Fruit fly (Drosophila melanogaster): ENCODE results near the gene Cpr65Ax2.

The Cpr65Ax2 gene

DNA sequence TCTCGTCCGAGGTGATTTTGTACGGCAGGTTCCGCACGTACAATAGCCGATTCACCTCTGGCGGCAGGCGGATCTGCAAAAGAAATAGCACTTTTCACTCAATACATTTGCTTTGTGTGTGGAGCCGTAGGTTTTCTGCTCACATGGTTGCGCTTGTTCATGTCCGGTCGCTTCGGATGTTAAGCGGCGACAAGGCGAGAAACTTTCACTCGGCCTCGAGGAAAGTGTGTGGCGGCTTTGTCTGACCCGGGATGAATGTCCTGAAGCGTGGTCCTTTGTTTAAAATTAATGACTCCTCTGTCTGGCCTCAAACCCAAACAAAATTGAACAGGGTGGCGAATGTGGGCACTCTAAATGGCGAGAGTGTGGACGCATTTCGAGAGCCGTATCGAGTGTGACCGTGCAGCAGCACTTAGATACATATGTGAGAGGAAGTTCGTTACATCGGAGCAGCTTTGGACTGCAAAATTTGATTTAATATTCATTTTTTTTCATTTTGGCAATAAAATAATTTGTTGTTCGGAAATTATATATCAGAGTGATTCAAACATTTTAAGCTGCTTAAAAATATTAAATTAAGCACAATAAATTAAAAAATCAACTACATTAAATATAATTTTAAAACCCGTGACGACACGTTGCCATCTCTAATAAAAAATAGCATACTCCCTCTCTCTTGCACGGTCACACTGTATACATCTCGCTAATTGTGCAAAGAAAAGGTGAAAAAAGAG is 42.3 kb upstream of the Cpr65Ax2 start, which contains the start of the genes Sf3b6 and Tnpo (continued):
- peak; percentile 56 for TF ChIP-seq amos (GFP tag; IDR thresholded peaks at IDR 0.05; ENCODE audit: partially characterized antibody)
- peak; percentile 16 for TF ChIP-seq CG3163 (GFP tag; optimal IDR thresholded peaks at IDR 0.05)
- no peak for TF ChIP-seq CTCF (GFP tag; optimal IDR thresholded peaks at IDR 0.05)
- TF ChIP-seq Gsc (GFP tag; IDR thresholded peaks at IDR 0.05), result no peak; the same call in 1 of the 2 replicates
- TF ChIP-seq unc-4 (GFP tag; IDR thresholded peaks at IDR 0.05; ENCODE audit: partially characterized antibody), result peak; percentile 65
- TF ChIP-seq CG16813 (GFP tag; IDR thresholded peaks at IDR 0.05; ENCODE audit: partially characterized antibody), result peak; percentile 63
- TF ChIP-seq Nf-YB (GFP tag; optimal IDR thresholded peaks at IDR 0.05), result no peak
- no peak for TF ChIP-seq repo (GFP tag; optimal IDR thresholded peaks at IDR 0.05)
- no peak for TF ChIP-seq CG6854 (GFP tag; optimal IDR thresholded peaks at IDR 0.05)
- TF ChIP-seq bowl (GFP tag; IDR thresholded peaks at IDR 0.05), result no peak
- TF ChIP-seq HLH54F (GFP tag; optimal IDR thresholded peaks at IDR 0.05), result peak; percentile 77
- no peak for TF ChIP-seq Kr (GFP tag; optimal IDR thresholded peaks at IDR 0.05)
- TF ChIP-seq CG8478 (optimal IDR thresholded peaks at IDR 0.05), result no peak
- TF ChIP-seq CG2875 (GFP tag; optimal IDR thresholded peaks at IDR 0.05), result no peak
- TF ChIP-seq CG12104 (GFP tag; optimal IDR thresholded peaks at IDR 0.05), result peak; percentile 84
- peak; percentile 42; the same call in 1 of the 2 replicates for TF ChIP-seq sens-2 (GFP tag; IDR thresholded peaks at IDR 0.05)
- peak; percentile 51 for TF ChIP-seq CG13624 (GFP tag; optimal IDR thresholded peaks at IDR 0.05)
- TF ChIP-seq klu (GFP tag; IDR thresholded peaks at IDR 0.05), result peak; percentile 85
- peak; percentile 31 for TF ChIP-seq slp2 (GFP tag; optimal IDR thresholded peaks at IDR 0.05)
- TF ChIP-seq Bdp1 (GFP tag; optimal IDR thresholded peaks at IDR 0.05), result peak; percentile 63
- TF ChIP-seq CG11398 (GFP tag; optimal IDR thresholded peaks at IDR 0.05), result no peak
- no peak for TF ChIP-seq Sox102F (GFP tag; optimal IDR thresholded peaks at IDR 0.05)
- no peak for TF ChIP-seq ato (GFP tag; IDR thresholded peaks at IDR 0.05; ENCODE audit: partially characterized antibody)
- peak; percentile 87 for TF ChIP-seq grau (tag; optimal IDR thresholded peaks at IDR 0.05)
- peak; percentile 2 for TF ChIP-seq Hand (GFP tag; optimal IDR thresholded peaks at IDR 0.05)
- TF ChIP-seq D (optimal IDR thresholded peaks at IDR 0.05), result no peak
- TF ChIP-seq D (GFP tag; optimal IDR thresholded peaks at IDR 0.05), result peak; percentile 68
- TF ChIP-seq Mes4 (GFP tag; optimal IDR thresholded peaks at IDR 0.05), result peak; percentile 63
- no peak for TF ChIP-seq CG10321 (GFP tag; IDR thresholded peaks at IDR 0.05)
- TF ChIP-seq CG1024 (GFP tag; IDR thresholded peaks at IDR 0.05), result peak; percentile 41; the same call in 1 of the 2 replicates
- peak; percentile 88 for TF ChIP-seq CG1602 (GFP tag; optimal IDR thresholded peaks at IDR 0.05)
- peak; percentile 34 for TF ChIP-seq CG4282 (GFP tag; optimal IDR thresholded peaks at IDR 0.05)
- TF ChIP-seq pita (GFP tag; optimal IDR thresholded peaks at IDR 0.05), result no peak
- no peak for TF ChIP-seq hb (GFP tag; IDR thresholded peaks at IDR 0.05; ENCODE audit: partially characterized antibody)
- TF ChIP-seq E2f2 (GFP tag; IDR thresholded peaks at IDR 0.05), result peak; percentile 65
- peak; percentile 72 for TF ChIP-seq Elba2 (GFP tag; optimal IDR thresholded peaks at IDR 0.05)
- TF ChIP-seq Jarid2 (GFP tag; optimal IDR thresholded peaks at IDR 0.05), result no peak
- TF ChIP-seq ssp (GFP tag; IDR thresholded peaks at IDR 0.05), result peak; percentile 79
- peak; percentile 61; the same call in 1 of the 2 replicates for TF ChIP-seq CG10959 (GFP tag; IDR thresholded peaks at IDR 0.05)
- no peak for TF ChIP-seq sd (tag; optimal IDR thresholded peaks at IDR 0.05)
- TF ChIP-seq cas (GFP tag; IDR thresholded peaks at IDR 0.05), result 0 out of 2 replicates have a peak, but pooled peaks have one; percentile 44
- peak; percentile 88 for TF ChIP-seq Rfx (GFP tag; IDR thresholded peaks at IDR 0.05)
- TF ChIP-seq nerfin-2 (GFP tag; IDR thresholded peaks at IDR 0.05; ENCODE audit: partially characterized antibody), result peak; percentile 18; the same call in 1 of the 2 replicates
- TF ChIP-seq schlank (tag; optimal IDR thresholded peaks at IDR 0.05), result peak; percentile 35
- TF ChIP-seq ham (GFP tag; IDR thresholded peaks at IDR 0.05), result peak; percentile 49; the same call in 1 of the 2 replicates
- TF ChIP-seq Lim3 (GFP tag; IDR thresholded peaks at IDR 0.05), result no peak
- TF ChIP-seq sug (tag; optimal IDR thresholded peaks at IDR 0.05), result peak; percentile 85
- peak; percentile 71 for TF ChIP-seq Six4 (GFP tag; optimal IDR thresholded peaks at IDR 0.05)
- peak; percentile 68; the same call in 1 of the 2 replicates for TF ChIP-seq Taf1 (GFP tag; IDR thresholded peaks at IDR 0.05)
- TF ChIP-seq Oli (tag; optimal IDR thresholded peaks at IDR 0.05), result peak; percentile 81
- peak; percentile 64 for TF ChIP-seq CG10462 (GFP tag; optimal IDR thresholded peaks at IDR 0.05)
